Worm (Caenorhabditis elegans): ENCODE measurements around the gene prdx-2.

The prdx-2 gene

ce11 chrII:5395594-5395993 lies 17.6 kb downstream of the prdx-2 start, which contains the start of gene pink-1:
TSS of gene pink-1 (minus strand) at chrII:5395694.
- TF ChIP-seq tbx-37 (GFP tag; conservative IDR thresholded peaks at IDR 0.05) (no peak), B0310.2 (tag; optimal IDR thresholded peaks at IDR 0.05) (no peak), hmbx-1 (tag; optimal IDR thresholded peaks at IDR 0.05) (no peak), pes-1 (GFP tag; IDR thresholded peaks at IDR 0.05) (no peak), aly-1 (tag; optimal IDR thresholded peaks at IDR 0.05) (no peak), F13C5.2 (tag; optimal IDR thresholded peaks at IDR 0.05) (no peak), ceh-13 (GFP tag; optimal IDR thresholded peaks at IDR 0.05) (no peak)

DNA sequence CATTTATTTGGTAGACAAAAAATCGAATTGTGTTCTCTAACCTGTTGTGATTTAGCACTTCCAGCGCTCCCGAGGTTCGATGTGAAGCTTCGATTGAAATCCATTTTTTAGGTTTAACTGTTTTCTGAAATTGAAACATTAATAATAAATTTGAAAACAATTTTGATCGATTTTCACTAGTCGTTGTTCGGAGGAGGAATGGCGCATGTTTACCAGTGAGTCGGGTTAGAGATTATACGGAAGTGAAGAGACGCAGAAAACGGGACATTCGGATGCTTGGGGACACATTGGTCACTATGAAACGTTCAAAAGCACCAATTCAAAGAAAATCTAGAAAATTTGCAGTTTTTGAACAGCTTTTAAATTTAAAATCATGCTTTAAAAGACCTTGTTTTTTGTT lies 20.8 kb downstream of the prdx-2 start, which contains the start of gene fbxl-3:
Gene fbxl-3 (minus strand): TSS at position 124 of the 400 bp plus-strand sequence.
- TF ChIP-seq ceh-13 (GFP tag; optimal IDR thresholded peaks at IDR 0.05) (no peak), tra-4 (tag; optimal IDR thresholded peaks at IDR 0.05) (no peak), aly-1 (tag; optimal IDR thresholded peaks at IDR 0.05) (no peak), hmg-4 (GFP tag; optimal IDR thresholded peaks at IDR 0.05) (no peak)

DNA sequence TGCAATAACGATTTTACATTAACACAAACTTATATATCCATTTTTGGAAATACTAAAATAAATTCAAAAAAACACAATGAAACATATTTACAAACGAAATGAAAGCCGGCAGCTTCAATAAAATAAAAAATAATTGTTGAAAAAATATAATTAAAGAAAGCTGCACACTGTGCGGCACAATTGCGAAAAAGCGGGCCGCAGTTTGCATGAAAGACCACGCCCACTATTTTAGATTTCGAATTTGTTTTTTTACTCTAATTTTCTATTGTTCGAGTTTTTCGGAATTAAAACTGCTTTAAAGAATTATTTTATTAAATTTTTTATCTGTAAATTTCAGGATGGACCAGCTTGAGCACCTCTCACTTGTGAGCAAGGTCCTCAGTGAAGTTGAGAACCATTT lies 21.2 kb downstream of the prdx-2 start, which contains the start of gene mog-5:
Gene mog-5 (plus strand): TSS at position 338 of the 400 bp plus-strand sequence.
- TF ChIP-seq sea-1 (GFP tag; conservative IDR thresholded peaks at IDR 0.05) (0 out of 2 replicates have a peak, but pooled peaks have one; percentile 55), tbx-37 (GFP tag; conservative IDR thresholded peaks at IDR 0.05) (no peak), tbx-11 (GFP tag; IDR thresholded peaks at IDR 0.05) (peak; percentile 65; the same call in 1 of the 2 replicates), flt-1 (GFP tag; IDR thresholded peaks at IDR 0.05) (peak; percentile 65), ets-7 (tag; optimal IDR thresholded peaks at IDR 0.05) (no peak), F13C5.2 (tag; optimal IDR thresholded peaks at IDR 0.05) (peak; percentile 83), scrt-1 (GFP tag; IDR thresholded peaks at IDR 0.05) (0 out of 2 replicates have a peak, but pooled peaks have one; percentile 46), tra-4 (tag; optimal IDR thresholded peaks at IDR 0.05) (no peak), ceh-13 (GFP tag; optimal IDR thresholded peaks at IDR 0.05) (peak; percentile 9)

- TF ChIP-seq ceh-36 (tag; optimal IDR thresholded peaks at IDR 0.05) (no peak), scrt-1 (GFP tag; IDR thresholded peaks at IDR 0.05) (no peak), hmg-4 (GFP tag; optimal IDR thresholded peaks at IDR 0.05) (no peak), pes-1 (GFP tag; IDR thresholded peaks at IDR 0.05) (no peak), B0310.2 (tag; optimal IDR thresholded peaks at IDR 0.05) (no peak), ceh-13 (GFP tag; optimal IDR thresholded peaks at IDR 0.05) (no peak), ama-1 (optimal IDR thresholded peaks at IDR 0.05) (no peak), flt-1 (GFP tag; IDR thresholded peaks at IDR 0.05) (no peak), aly-1 (tag; optimal IDR thresholded peaks at IDR 0.05) (no peak), sea-1 (GFP tag; conservative IDR thresholded peaks at IDR 0.05) (no peak), ets-7 (tag; optimal IDR thresholded peaks at IDR 0.05) (no peak), tbx-37 (GFP tag; conservative IDR thresholded peaks at IDR 0.05) (no peak), tra-4 (tag; optimal IDR thresholded peaks at IDR 0.05) (no peak), hnd-1 (tag; optimal IDR thresholded peaks at IDR 0.05) (no peak), tbx-11 (GFP tag; IDR thresholded peaks at IDR 0.05) (no peak), F13C5.2 (tag; optimal IDR thresholded peaks at IDR 0.05) (no peak), hmbx-1 (tag; optimal IDR thresholded peaks at IDR 0.05) (no peak)
Measured at ce11 chrII:5407548-5407947, 29.6 kb downstream of the prdx-2 start, which contains the start of gene clec-141. TSS of gene clec-141 (minus strand) at chrII:5407648.

DNA sequence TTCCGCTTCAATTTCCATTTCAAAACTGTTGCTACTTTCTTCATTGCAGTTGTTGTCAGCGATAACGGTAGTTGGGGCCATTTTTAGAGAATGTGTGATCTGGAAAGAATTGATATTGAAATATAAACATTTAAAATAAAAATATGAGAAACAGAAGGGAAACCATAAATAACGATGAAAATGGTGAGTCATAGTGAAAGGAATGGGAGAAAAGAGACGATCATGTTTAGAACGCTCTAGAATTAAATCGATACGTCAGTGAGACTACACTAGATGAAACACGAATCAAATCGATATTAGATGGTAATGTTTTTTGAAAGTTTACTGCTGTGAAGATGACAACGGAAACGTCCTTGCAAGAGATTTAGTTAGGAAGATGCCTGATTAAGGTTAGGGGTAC lies 30.9 kb downstream of the prdx-2 start, which contains the start of the genes EEED8.12 and EEED8.4:
Gene EEED8.12 (minus strand): TSS at position 101 of the 400 bp plus-strand sequence.
Gene EEED8.4 (plus strand): TSS at position 396 of the 400 bp plus-strand sequence.
- TF ChIP-seq hmbx-1 (tag; optimal IDR thresholded peaks at IDR 0.05), result no peak
- TF ChIP-seq tra-4 (tag; optimal IDR thresholded peaks at IDR 0.05), result no peak
- no peak for TF ChIP-seq F13C5.2 (tag; optimal IDR thresholded peaks at IDR 0.05)
- TF ChIP-seq hnd-1 (tag; optimal IDR thresholded peaks at IDR 0.05), result no peak
- TF ChIP-seq sea-1 (GFP tag; conservative IDR thresholded peaks at IDR 0.05), result no peak
- TF ChIP-seq aly-1 (tag; optimal IDR thresholded peaks at IDR 0.05), result no peak
- no peak for TF ChIP-seq ceh-36 (tag; optimal IDR thresholded peaks at IDR 0.05)
- TF ChIP-seq tbx-11 (GFP tag; IDR thresholded peaks at IDR 0.05), result no peak
- no peak for TF ChIP-seq flt-1 (GFP tag; IDR thresholded peaks at IDR 0.05)
- no peak for TF ChIP-seq pes-1 (GFP tag; IDR thresholded peaks at IDR 0.05)
- TF ChIP-seq tbx-37 (GFP tag; conservative IDR thresholded peaks at IDR 0.05), result no peak
- no peak for TF ChIP-seq ama-1 (optimal IDR thresholded peaks at IDR 0.05)
- no peak for TF ChIP-seq ceh-13 (GFP tag; optimal IDR thresholded peaks at IDR 0.05)
- no peak for TF ChIP-seq B0310.2 (tag; optimal IDR thresholded peaks at IDR 0.05)
- no peak for TF ChIP-seq ets-7 (tag; optimal IDR thresholded peaks at IDR 0.05)
- no peak for TF ChIP-seq scrt-1 (GFP tag; IDR thresholded peaks at IDR 0.05)
- TF ChIP-seq hmg-4 (GFP tag; optimal IDR thresholded peaks at IDR 0.05), result no peak

ce11 chrII:5412467-5412866 lies 34.5 kb downstream of the prdx-2 start, which contains the start of the genes EEED8.13 and EEED8.18:
TSS of gene EEED8.13 (minus strand) at chrII:5412567.
TSS of gene EEED8.18 (minus strand) at chrII:5412610.
- no peak for TF ChIP-seq ceh-13 (GFP tag; optimal IDR thresholded peaks at IDR 0.05)
- TF ChIP-seq aly-1 (tag; optimal IDR thresholded peaks at IDR 0.05), result no peak
- TF ChIP-seq hmbx-1 (tag; optimal IDR thresholded peaks at IDR 0.05), result no peak
- no peak for TF ChIP-seq scrt-1 (GFP tag; IDR thresholded peaks at IDR 0.05)
- no peak for TF ChIP-seq hnd-1 (tag; optimal IDR thresholded peaks at IDR 0.05)
- TF ChIP-seq ceh-36 (tag; optimal IDR thresholded peaks at IDR 0.05), result no peak
- no peak for TF ChIP-seq B0310.2 (tag; optimal IDR thresholded peaks at IDR 0.05)
- TF ChIP-seq tbx-11 (GFP tag; IDR thresholded peaks at IDR 0.05), result no peak
- no peak for TF ChIP-seq F13C5.2 (tag; optimal IDR thresholded peaks at IDR 0.05)
- no peak for TF ChIP-seq tra-4 (tag; optimal IDR thresholded peaks at IDR 0.05)

ce11 chrII:5414040-5414439 lies 36.0 kb downstream of the prdx-2 start, which contains the start of the genes EEED8.14 and EEED8.3:
TSS of gene EEED8.14 (minus strand) at chrII:5414052.
TSS of gene EEED8.3 (plus strand) at chrII:5414276.
- TF ChIP-seq tbx-11 (GFP tag; IDR thresholded peaks at IDR 0.05) (no peak), tbx-37 (GFP tag; conservative IDR thresholded peaks at IDR 0.05) (no peak), hnd-1 (tag; optimal IDR thresholded peaks at IDR 0.05) (no peak), ceh-13 (GFP tag; optimal IDR thresholded peaks at IDR 0.05) (no peak), hmbx-1 (tag; optimal IDR thresholded peaks at IDR 0.05) (no peak), hmg-4 (GFP tag; optimal IDR thresholded peaks at IDR 0.05) (no peak), tra-4 (tag; optimal IDR thresholded peaks at IDR 0.05) (no peak), pes-1 (GFP tag; IDR thresholded peaks at IDR 0.05) (no peak), F13C5.2 (tag; optimal IDR thresholded peaks at IDR 0.05) (no peak), scrt-1 (GFP tag; IDR thresholded peaks at IDR 0.05) (no peak), ama-1 (optimal IDR thresholded peaks at IDR 0.05) (no peak), aly-1 (tag; optimal IDR thresholded peaks at IDR 0.05) (no peak), B0310.2 (tag; optimal IDR thresholded peaks at IDR 0.05) (no peak), flt-1 (GFP tag; IDR thresholded peaks at IDR 0.05) (no peak), ceh-36 (tag; optimal IDR thresholded peaks at IDR 0.05) (no peak), ets-7 (tag; optimal IDR thresholded peaks at IDR 0.05) (no peak), sea-1 (GFP tag; conservative IDR thresholded peaks at IDR 0.05) (no peak)

All from whole organism, early embryonic.